Worm (Caenorhabditis elegans) whole organism, L4/young adult: Measurements from ENCODE around the gene F59G1.4.

Experiments used
- W03F9.2 ChIP-seq: fragments of 150-350 bp; optimal IDR thresholded peaks from 2 replicates; lab custom pipeline; 2014; ENCODE audit warnings: missing biosample characterization, missing genetic modification characterization
- dao-5 ChIP-seq: sonication (generic microtip); optimal IDR thresholded peaks from 2 replicates; lab custom pipeline; 2016; ENCODE audit warnings: missing genotype, missing genetic modification characterization, moderate library complexity, missing compliant biosample characterization
- him-1 ChIP-seq: sonication (generic microtip); optimal IDR thresholded peaks from 2 replicates; lab custom pipeline; 2016; ENCODE audit warnings: missing genotype, missing genetic modification reagents, missing genetic modification characterization, missing compliant biosample characterization

DNA sequence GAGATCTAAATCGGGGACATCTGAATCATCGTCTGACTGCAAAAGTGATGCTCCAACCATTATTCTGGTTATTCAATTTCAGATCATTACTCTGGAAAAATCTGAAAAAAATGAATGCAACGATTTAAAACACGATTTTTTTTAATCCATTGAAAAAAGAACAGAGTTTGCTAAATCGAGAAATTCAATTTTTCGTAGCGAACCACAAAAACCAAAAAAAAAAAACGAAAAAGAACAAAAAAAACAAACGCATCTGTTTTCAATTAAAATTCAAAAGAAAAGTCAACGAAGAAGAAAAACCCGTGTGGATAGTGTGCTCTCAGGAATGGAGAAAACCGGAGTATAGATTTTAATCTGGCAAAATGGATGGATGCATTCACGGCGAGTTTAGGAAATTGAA lies 37.6 kb upstream of the F59G1.4 start, which contains the start of gene F55C12.4:
- TF ChIP-seq W03F9.2 (tag; lab: Kevin White, UChicago) (no peak), dao-5 (no peak), him-1 (tag; lab: Kevin White, UChicago) (no peak)
